Fruit fly (Drosophila melanogaster) whole organism, embryonic: ENCODE data around the gene CG13114.

Source experiments
- ATbp ChIP-seq: fragments of 200-800 bp; sonication (Bioruptor generic); optimal IDR thresholded peaks from 2 replicates; lab custom pipeline; 2017; ENCODE audit warnings: missing biosample characterization, mild to moderate bottlenecking, missing genetic modification characterization, missing genetic modification reagents
- CG10274 ChIP-seq: fragments of 200-800 bp; sonication (Bioruptor generic); optimal IDR thresholded peaks from 3 replicates; lab custom pipeline; 2017; ENCODE audit warnings: missing biosample characterization, mild to moderate bottlenecking, missing genetic modification characterization
- CG10462 ChIP-seq: fragments of 200-800 bp; sonication (Bioruptor generic); optimal IDR thresholded peaks from 2 replicates; lab custom pipeline; 2016; ENCODE audit warnings: missing biosample characterization, missing genetic modification characterization
- CG11085 ChIP-seq: fragments of 200-800 bp; sonication (Bioruptor generic); IDR thresholded peaks from 2 replicates; pipeline ENCODE4 v1.3.6; 2022; ENCODE audit warnings: missing biosample characterization, missing genetic modification characterization
- CG11247 ChIP-seq: fragments of 200-800 bp; sonication (Bioruptor generic); IDR thresholded peaks from 2 replicates; pipeline ENCODE4 v1.3.6; 2022; ENCODE audit warnings: missing biosample characterization, missing genetic modification characterization
- CG14667 ChIP-seq: fragments of 200-800 bp; sonication (Bioruptor generic); IDR thresholded peaks from 2 replicates; pipeline ENCODE4 v1.3.6; 2022; ENCODE audit warnings: missing biosample characterization, missing genetic modification characterization
- CG14710 ChIP-seq: fragments of 200-800 bp; sonication (Bioruptor generic); optimal IDR thresholded peaks from 3 replicates; lab custom pipeline; 2019; ENCODE audit warnings: missing biosample characterization, mild to moderate bottlenecking, missing genetic modification characterization, moderate library complexity
- CG15269 ChIP-seq: fragments of 200-800 bp; sonication (Bioruptor generic); optimal IDR thresholded peaks from 2 replicates; lab custom pipeline; 2018; ENCODE audit warnings: missing biosample characterization, mild to moderate bottlenecking, missing genetic modification characterization, moderate library complexity
- CG15601 ChIP-seq: fragments of 200-800 bp; sonication (Bioruptor generic); optimal IDR thresholded peaks from 3 replicates; lab custom pipeline; 2019; ENCODE audit warnings: missing biosample characterization, mild to moderate bottlenecking, missing genetic modification characterization, moderate library complexity
- CG16815 ChIP-seq: fragments of 200-800 bp; sonication (Bioruptor generic); optimal IDR thresholded peaks from 3 replicates; lab custom pipeline; 2017; ENCODE audit warnings: missing biosample characterization, mild to moderate bottlenecking, missing genetic modification characterization
- CG17359 ChIP-seq: fragments of 200-800 bp; sonication (Bioruptor generic); optimal IDR thresholded peaks from 3 replicates; lab custom pipeline; 2018; ENCODE audit warnings: missing biosample characterization, mild to moderate bottlenecking, missing genetic modification characterization, moderate library complexity
- CG17612 ChIP-seq: fragments of 200-800 bp; sonication (Bioruptor generic); IDR thresholded peaks from 2 replicates; pipeline ENCODE4 v1.3.6; 2022; ENCODE audit warnings: missing biosample characterization, missing genetic modification characterization
- CG2889 ChIP-seq: fragments of 200-800 bp; sonication (Bioruptor generic); IDR thresholded peaks from 3 replicates; pipeline ENCODE4 v1.3.6; 2022; ENCODE audit warnings: missing biosample characterization, missing genetic modification characterization
- CG31224 ChIP-seq: fragments of 200-800 bp; sonication (Bioruptor generic); IDR thresholded peaks from 2 replicates; pipeline ENCODE4 v1.3.6; 2022; ENCODE audit warnings: missing biosample characterization, missing genetic modification characterization
- CG3163 ChIP-seq: fragments of 200-800 bp; sonication (Bioruptor generic); optimal IDR thresholded peaks from 3 replicates; lab custom pipeline; 2016; ENCODE audit warnings: missing biosample characterization, missing genetic modification characterization
- CG32767 ChIP-seq: fragments of 200-800 bp; sonication (Bioruptor generic); IDR thresholded peaks from 2 replicates; pipeline ENCODE4 v1.3.6; 2022; ENCODE audit warnings: missing biosample characterization, missing genetic modification characterization
- CG4360 ChIP-seq: fragments of 200-800 bp; sonication (Bioruptor generic); IDR thresholded peaks from 2 replicates; pipeline ENCODE4 v1.3.6; 2022; ENCODE audit warnings: missing biosample characterization, missing genetic modification characterization
- CG4820 ChIP-seq: fragments of 200-800 bp; sonication (Bioruptor generic); optimal IDR thresholded peaks from 3 replicates; lab custom pipeline; 2016; ENCODE audit warnings: missing biosample characterization, missing genetic modification characterization
- CG6683 ChIP-seq: fragments of 200-800 bp; sonication (Bioruptor generic); optimal IDR thresholded peaks from 2 replicates; lab custom pipeline; 2017; ENCODE audit warnings: missing biosample characterization, mild to moderate bottlenecking, missing genetic modification characterization, missing genetic modification reagents
- CG7963 ChIP-seq: fragments of 200-800 bp; sonication (Bioruptor generic); IDR thresholded peaks from 3 replicates; pipeline ENCODE4 v1.3.6; 2022; ENCODE audit warnings: missing biosample characterization, missing genetic modification characterization; ENCODE audit not compliant: partially characterized antibody
- CG7987 ChIP-seq: fragments of 200-800 bp; sonication (Bioruptor generic); optimal IDR thresholded peaks from 2 replicates; lab custom pipeline; 2018; ENCODE audit warnings: missing biosample characterization, mild to moderate bottlenecking, missing genetic modification characterization, moderate library complexity
- CG8478 ChIP-seq: fragments of >200 bp; optimal IDR thresholded peaks from 2 replicates; lab custom pipeline; 2018
- CG9727 ChIP-seq: fragments of 200-800 bp; sonication (Bioruptor generic); optimal IDR thresholded peaks from 3 replicates; lab custom pipeline; 2017; ENCODE audit warnings: missing biosample characterization, mild to moderate bottlenecking, missing genetic modification characterization
- CG9817 ChIP-seq: fragments of 200-800 bp; sonication (Bioruptor generic); optimal IDR thresholded peaks from 2 replicates; lab custom pipeline; 2018; ENCODE audit warnings: missing biosample characterization, mild to moderate bottlenecking, missing genetic modification characterization, moderate library complexity
- D19A ChIP-seq: fragments of 200-800 bp; optimal IDR thresholded peaks from 3 replicates; lab custom pipeline; 2019; ENCODE audit warnings: missing biosample characterization, mild to moderate bottlenecking, missing genetic modification characterization, moderate library complexity
- Drgx ChIP-seq: fragments of 200-800 bp; sonication (Bioruptor generic); IDR thresholded peaks from 2 replicates; pipeline ENCODE4 v1.3.6; 2022; ENCODE audit warnings: missing biosample characterization, missing genetic modification characterization
- ERR ChIP-seq: fragments of 200-800 bp; sonication (Bioruptor generic); optimal IDR thresholded peaks from 2 replicates; lab custom pipeline; 2016; ENCODE audit warnings: missing biosample characterization, missing genetic modification characterization
- Ets97D ChIP-seq: fragments of 200-800 bp; sonication (Bioruptor generic); optimal IDR thresholded peaks from 3 replicates; lab custom pipeline; 2016; ENCODE audit warnings: missing biosample characterization, missing genetic modification characterization
- Gug ChIP-seq: fragments of 200-800 bp; sonication (Bioruptor generic); IDR thresholded peaks from 4 replicates; pipeline ENCODE4 v1.3.6; 2022; ENCODE audit warnings: missing biosample characterization, missing genetic modification characterization
- Hr51 ChIP-seq, 2 experiments: fragments of 200-800 bp; sonication (Bioruptor generic); optimal IDR thresholded peaks; 2 replicates in 1 of 2; 3 replicates in 1 of 2; lab custom pipeline; 2016 to 2018; ENCODE audit warnings: missing biosample characterization in 2 of 2, missing genetic modification characterization in 2 of 2, mild to moderate bottlenecking in 1 of 2, moderate library complexity in 1 of 2
- Lim3 ChIP-seq: fragments of 200-800 bp; sonication (Bioruptor generic); IDR thresholded peaks from 2 replicates; pipeline ENCODE4 v1.3.6; 2022; ENCODE audit warnings: missing biosample characterization, missing genetic modification characterization
- Med ChIP-seq: fragments of 200-800 bp; sonication (Bioruptor generic); peaks from one replicate; lab custom pipeline; 2016; ENCODE audit warnings: missing biosample characterization, missing genetic modification characterization, mild to moderate bottlenecking, inconsistent platforms, moderate library complexity
- Mes4 ChIP-seq: fragments of 200-800 bp; sonication (Bioruptor generic); optimal IDR thresholded peaks from 2 replicates; lab custom pipeline; 2016; ENCODE audit warnings: missing biosample characterization, missing genetic modification characterization
- NC2α ChIP-seq: fragments of 200-800 bp; sonication (Bioruptor generic); optimal IDR thresholded peaks from 2 replicates; lab custom pipeline; 2016; ENCODE audit warnings: missing biosample characterization, missing genetic modification characterization
- Xrp1 ChIP-seq: fragments of 200-800 bp; sonication (Bioruptor generic); IDR thresholded peaks from 2 replicates; pipeline ENCODE4 v1.3.6; 2022; ENCODE audit warnings: missing biosample characterization, missing genetic modification characterization
- al ChIP-seq: fragments of 200-800 bp; sonication (Bioruptor generic); IDR thresholded peaks from 2 replicates; pipeline ENCODE4 v1.3.6; 2022; ENCODE audit warnings: missing biosample characterization, missing genetic modification characterization
- ash1 ChIP-seq: fragments of 200-800 bp; sonication (Bioruptor generic); optimal IDR thresholded peaks from 2 replicates; lab custom pipeline; 2018; ENCODE audit warnings: missing biosample characterization, mild to moderate bottlenecking, missing genetic modification characterization
- bcd ChIP-seq: fragments of 200-800 bp; sonication (Bioruptor generic); optimal IDR thresholded peaks from 2 replicates; lab custom pipeline; 2017; ENCODE audit warnings: missing biosample characterization, mild to moderate bottlenecking, missing genetic modification characterization
- btn ChIP-seq: fragments of 200-800 bp; sonication (Bioruptor generic); optimal IDR thresholded peaks from 2 replicates; lab custom pipeline; 2016; ENCODE audit warnings: missing biosample characterization, missing genetic modification characterization
- cad ChIP-seq: fragments of >200 bp; optimal IDR thresholded peaks from 2 replicates; lab custom pipeline; 2017; ENCODE audit warnings: missing biosample characterization, missing genetic modification characterization
- dan ChIP-seq: fragments of 200-800 bp; sonication (Bioruptor generic); IDR thresholded peaks from 2 replicates; pipeline ENCODE4 v1.3.6; 2022; ENCODE audit warnings: missing biosample characterization, missing genetic modification characterization
- dysf ChIP-seq: fragments of 200-800 bp; sonication (Bioruptor generic); IDR thresholded peaks from 3 replicates; pipeline ENCODE4 v1.3.6; 2022; ENCODE audit warnings: missing biosample characterization, missing genetic modification characterization
- lab ChIP-seq: fragments of 200-800 bp; sonication (Bioruptor generic); optimal IDR thresholded peaks from 3 replicates; lab custom pipeline; 2017; ENCODE audit warnings: missing biosample characterization, missing genetic modification characterization, mild to moderate bottlenecking, moderate library complexity, missing genetic modification reagents
- maf-S ChIP-seq: fragments of 200-800 bp; sonication (Bioruptor generic); optimal IDR thresholded peaks from 2 replicates; lab custom pipeline; 2016; ENCODE audit warnings: missing biosample characterization, missing genetic modification characterization
- oc ChIP-seq: fragments of 200-800 bp; sonication (Bioruptor generic); optimal IDR thresholded peaks from 2 replicates; lab custom pipeline; 2018; ENCODE audit warnings: missing biosample characterization, mild to moderate bottlenecking, missing genetic modification characterization, moderate library complexity
- phol ChIP-seq: fragments of 200-800 bp; sonication (Bioruptor generic); optimal IDR thresholded peaks from 3 replicates; lab custom pipeline; 2018; ENCODE audit warnings: missing biosample characterization, mild to moderate bottlenecking, missing genetic modification characterization, moderate library complexity
- sisA ChIP-seq: fragments of 200-800 bp; sonication (Bioruptor generic); IDR thresholded peaks from 2 replicates; pipeline ENCODE4 v1.3.6; 2022; ENCODE audit warnings: missing biosample characterization, missing genetic modification characterization
- stc ChIP-seq: fragments of 200-800 bp; sonication (Bioruptor generic); IDR thresholded peaks from 2 replicates; pipeline ENCODE4 v1.3.6; 2022; ENCODE audit warnings: missing biosample characterization, missing genetic modification characterization
- tgo ChIP-seq: fragments of 200-800 bp; sonication (Bioruptor generic); IDR thresholded peaks from 3 replicates; pipeline ENCODE4 v1.3.6; 2022; ENCODE audit warnings: missing biosample characterization, missing genetic modification characterization
- wor ChIP-seq: fragments of 200-800 bp; sonication (Bioruptor generic); IDR thresholded peaks from 2 replicates; pipeline ENCODE4 v1.3.6; 2022; ENCODE audit warnings: missing biosample characterization, missing genetic modification characterization

CG13114 gene

DNA sequence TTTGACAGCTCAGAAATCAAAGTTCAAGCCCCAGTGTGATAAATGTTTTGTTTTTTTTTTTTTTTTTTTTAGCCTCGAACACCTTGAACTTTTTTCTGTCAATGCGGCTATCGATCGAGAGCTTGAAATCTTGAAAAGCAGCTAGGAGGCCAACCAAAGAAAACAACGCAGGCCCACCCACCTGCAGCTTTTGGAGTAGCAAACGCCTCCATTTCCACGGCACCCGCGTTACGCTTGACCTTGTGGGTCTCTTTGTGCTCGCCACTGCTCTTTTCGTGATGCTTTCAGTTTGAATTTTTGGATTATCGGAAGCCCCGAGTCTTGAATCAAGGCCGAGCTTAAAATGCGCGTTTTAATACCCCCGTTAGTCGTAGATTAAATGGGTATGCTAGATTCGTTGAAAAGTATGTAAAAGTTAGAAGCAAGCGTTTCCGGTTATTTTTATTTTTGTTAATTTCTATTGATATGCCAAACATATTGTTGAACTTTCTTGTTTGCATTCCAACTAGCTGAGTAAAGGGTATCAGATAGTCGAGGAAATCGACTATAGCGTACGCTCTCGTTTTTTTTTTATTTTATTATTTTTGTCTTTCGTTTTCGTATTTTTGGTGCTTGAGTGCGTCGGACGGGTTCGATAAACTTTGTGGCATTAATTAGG lies 42.7 kb upstream of the CG13114 start (continued):
- TF ChIP-seq CG4360 (GFP tag; lab: Robert Waterston, UW) (0 out of 2 replicates have a peak, but pooled peaks have one; percentile 39), Hr51 (GFP tag; optimal IDR thresholded peaks at IDR 0.05; lab: Kevin White, UChicago) (peak; percentile 24 to 84), tgo (peak; percentile 86), stc (GFP tag; lab: Robert Waterston, UW) (peak; percentile 80), CG2889 (GFP tag; lab: Robert Waterston, UW) (peak; percentile 78; the same call in 2 of the 3 replicates), Drgx (GFP tag; lab: Robert Waterston, UW) (peak; percentile 43; the same call in 1 of the 2 replicates), CG10274 (GFP tag; lab: Kevin White, UChicago) (peak; percentile 26), sisA (GFP tag; lab: Robert Waterston, UW) (peak; percentile 79), CG6683 (GFP tag; lab: Kevin White, UChicago) (no peak), Med (GFP tag; lab: Kevin White, UChicago) (peak; percentile 70), CG10462 (GFP tag; lab: Kevin White, UChicago) (peak; percentile 49), Gug (GFP tag; lab: Robert Waterston, UW) (0 out of 4 replicates have a peak, but pooled peaks have one; percentile 17), NC2α (GFP tag; lab: Kevin White, UChicago) (no peak), CG32767 (peak; percentile 62; the same call in 1 of the 2 replicates), al (peak; percentile 68), cad (GFP tag; lab: Kevin White, UChicago) (no peak), dan (GFP tag; lab: Robert Waterston, UW) (no peak), Mes4 (GFP tag; lab: Kevin White, UChicago) (no peak), CG14710 (tag; lab: Kevin White, UChicago) (no peak), D19A (tag; lab: Kevin White, UChicago) (peak; percentile 64), CG17612 (peak; percentile 46; the same call in 1 of the 2 replicates), CG7963 (GFP tag; lab: Robert Waterston, UW) (no peak), CG8478 (lab: Kevin White, UChicago) (no peak), CG9727 (GFP tag; lab: Kevin White, UChicago) (peak; percentile 11), maf-S (GFP tag; lab: Kevin White, UChicago) (no peak), CG31224 (GFP tag; lab: Robert Waterston, UW) (peak; percentile 47), CG11247 (peak; percentile 67; the same call in 1 of the 2 replicates), btn (GFP tag; lab: Kevin White, UChicago) (no peak), CG9817 (tag; lab: Kevin White, UChicago) (peak; percentile 64), wor (GFP tag; lab: Robert Waterston, UW) (peak; percentile 70), CG14667 (no peak; the same call in 1 of the 2 replicates), CG7987 (GFP tag; lab: Kevin White, UChicago) (no peak), bcd (GFP tag; lab: Kevin White, UChicago) (peak; percentile 31), dysf (peak; percentile 89; the same call in 2 of the 3 replicates), CG11085 (GFP tag; lab: Robert Waterston, UW) (no peak), ERR (GFP tag; lab: Kevin White, UChicago) (no peak), Ets97D (GFP tag; lab: Kevin White, UChicago) (no peak), CG3163 (GFP tag; lab: Kevin White, UChicago) (peak; percentile 8)

DNA sequence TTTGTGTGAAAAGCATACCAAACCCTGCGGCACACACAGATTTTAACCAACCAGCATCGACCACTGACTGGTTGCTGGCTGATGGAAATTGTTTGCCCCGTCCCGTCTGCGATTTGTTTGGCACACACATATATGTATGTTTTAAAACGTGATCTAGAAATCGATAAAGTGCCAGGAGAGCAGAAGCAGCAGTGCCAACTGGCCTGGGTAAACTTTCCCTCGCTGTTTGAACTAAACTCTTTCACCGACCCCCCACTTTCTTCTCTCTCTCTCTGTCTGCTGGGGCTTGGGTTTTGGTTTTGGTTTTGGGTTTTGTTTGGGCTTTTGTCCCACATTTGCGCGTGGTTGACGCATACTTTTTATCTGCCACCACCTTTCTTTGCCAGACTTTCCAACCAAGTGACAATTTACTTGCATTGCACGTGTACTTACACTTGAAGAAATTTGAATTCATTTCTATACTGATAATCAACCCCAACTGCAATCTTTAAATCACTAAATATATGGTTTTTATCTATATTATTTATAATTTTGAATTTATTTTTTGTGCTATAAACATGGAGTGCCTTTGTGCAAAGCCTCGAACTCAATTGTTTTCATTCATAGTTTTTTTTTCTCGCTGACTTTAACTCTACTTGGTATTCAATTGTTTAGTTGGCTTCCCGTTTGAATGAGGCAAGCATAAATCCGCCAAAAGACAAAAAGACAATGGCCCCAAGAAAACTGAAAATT lies 40.1 kb upstream of the CG13114 start:
- TF ChIP-seq ATbp (GFP tag; lab: Kevin White, UChicago): no peak
- TF ChIP-seq CG15269 (tag; lab: Kevin White, UChicago): peak; percentile 9
- no peak for TF ChIP-seq Lim3
- TF ChIP-seq CG15601 (tag; lab: Kevin White, UChicago): peak; percentile 22
- peak; percentile 6 for TF ChIP-seq CG4820 (GFP tag; lab: Kevin White, UChicago)
- no peak for TF ChIP-seq CG16815 (GFP tag; lab: Kevin White, UChicago)
- peak; percentile 35 for TF ChIP-seq D19A (tag; lab: Kevin White, UChicago)
- TF ChIP-seq phol (tag; lab: Kevin White, UChicago): peak; percentile 51
- peak; percentile 30 for TF ChIP-seq oc (tag; lab: Kevin White, UChicago)
- peak; percentile 48 for TF ChIP-seq CG17359 (tag; lab: Kevin White, UChicago)
- TF ChIP-seq Xrp1 (GFP tag; lab: Robert Waterston, UW): peak; percentile 35; the same call in 1 of the 2 replicates
- no peak for TF ChIP-seq ash1 (GFP tag; lab: Kevin White, UChicago)
- TF ChIP-seq lab (GFP tag; lab: Kevin White, UChicago): peak; percentile 30
